Worm (Caenorhabditis elegans) whole organism, L4 larva: ENCODE measurements around the gene C45H4.14.
A peak's percentile ranks its signal among the peaks of the same experiment; 100 is the strongest.

Experiments
- T20F7.1 ChIP-seq: fragments of 200-800 bp; sonication (Bioruptor generic); optimal IDR thresholded peaks from 2 replicates; lab custom pipeline; 2018; ENCODE audit warnings: mild to moderate bottlenecking, missing genetic modification characterization, missing compliant biosample characterization
- ZK546.5 ChIP-seq, 2 experiments: sonication (generic microtip); optimal IDR thresholded peaks; 2 replicates each; lab custom pipeline; 2017; ENCODE audit warnings: missing biosample characterization in 2 of 2, missing genetic modification characterization in 2 of 2
- ceh-20 ChIP-seq: fragments of 200-800 bp; sonication (Bioruptor generic); IDR thresholded peaks from 2 replicates; pipeline ENCODE4 v1.3.6; 2022; ENCODE audit warnings: missing genetic modification reagents, missing genetic modification characterization, missing compliant biosample characterization
- dpl-1 ChIP-seq: fragments of 150-350 bp; optimal IDR thresholded peaks from 2 replicates; lab custom pipeline; 2014; ENCODE audit warnings: missing biosample characterization, missing genetic modification reagents, missing genetic modification characterization
- lin-39 ChIP-seq: fragments of 150-350 bp; optimal IDR thresholded peaks from 2 replicates; lab custom pipeline; 2014; ENCODE audit warnings: missing biosample characterization, missing genetic modification reagents, missing genetic modification characterization
- mxl-3 ChIP-seq: fragments of 200-800 bp; sonication (Bioruptor generic); optimal IDR thresholded peaks from 2 replicates; lab custom pipeline; 2018; ENCODE audit warnings: mild to moderate bottlenecking, missing genetic modification characterization, missing compliant biosample characterization
- nhr-41 ChIP-seq: fragments of 200-800 bp; sonication (Bioruptor generic); IDR thresholded peaks from 2 replicates; pipeline ENCODE4 v1.3.6; 2022; ENCODE audit warnings: missing genetic modification reagents, missing genetic modification characterization, missing compliant biosample characterization
- saeg-2 ChIP-seq: fragments of 200-800 bp; sonication (Bioruptor generic); IDR thresholded peaks from 2 replicates; pipeline ENCODE4 v1.3.6; 2022; ENCODE audit warnings: missing genetic modification reagents, missing genetic modification characterization, missing compliant biosample characterization
- snpc-4 ChIP-seq: fragments of 150-350 bp; optimal IDR thresholded peaks from 2 replicates; lab custom pipeline; 2014; ENCODE audit warnings: missing biosample characterization, missing genetic modification characterization

The C45H4.14 gene

DNA sequence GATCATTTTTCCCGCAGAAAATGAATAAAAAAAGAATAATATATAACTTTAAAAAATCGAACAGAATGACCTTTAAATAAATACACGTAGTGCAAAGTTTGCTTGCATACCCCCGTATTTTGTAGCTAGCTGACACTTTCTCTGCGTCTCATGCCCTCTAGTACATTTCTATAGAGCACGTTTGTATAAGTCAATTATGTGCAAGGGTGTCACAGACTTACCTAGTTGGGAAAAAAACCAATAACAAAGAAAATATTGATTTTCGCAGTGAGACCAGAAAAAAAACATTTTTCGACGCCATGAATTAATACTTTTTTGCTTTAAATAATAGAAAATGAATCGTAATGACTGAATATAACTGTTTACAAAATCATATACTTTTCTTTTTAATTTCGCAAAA lies 49.9 kb downstream of the C45H4.14 start, which contains the start of gene ckb-4 (continued):
- TF ChIP-seq nhr-41 (GFP tag; lab: Robert Waterston, UW) (no peak), saeg-2 (GFP tag; lab: Robert Waterston, UW) (no peak), dpl-1 (GFP tag; lab: Kevin White, UChicago) (peak; percentile 32), ceh-20 (GFP tag; lab: Robert Waterston, UW) (no peak), ZK546.5 (tag; optimal IDR thresholded peaks at IDR 0.05; lab: Kevin White, UChicago) (no peak), snpc-4 (no peak), T20F7.1 (no peak), lin-39 (tag; lab: Kevin White, UChicago) (no peak), mxl-3 (no peak)
